Fruit fly (Drosophila melanogaster) whole organism, embryonic: ENCODE results near the gene Ptp4E.

Experiments used
- CG10979 ChIP-seq: fragments of 200-800 bp; sonication (Bioruptor generic); optimal IDR thresholded peaks from 2 replicates; lab custom pipeline; 2018; ENCODE audit warnings: missing biosample characterization, mild to moderate bottlenecking, missing genetic modification characterization, moderate library complexity
- CG11504 ChIP-seq: fragments of 200-800 bp; sonication (Bioruptor generic); optimal IDR thresholded peaks from 3 replicates; lab custom pipeline; 2019; ENCODE audit warnings: missing biosample characterization, mild to moderate bottlenecking, missing genetic modification characterization, moderate library complexity
- CG12391 ChIP-seq: fragments of 200-800 bp; sonication (Bioruptor generic); optimal IDR thresholded peaks from 3 replicates; lab custom pipeline; 2018; ENCODE audit warnings: missing biosample characterization, mild to moderate bottlenecking, missing genetic modification characterization, moderate library complexity
- CG12769 ChIP-seq: fragments of 200-800 bp; sonication (Bioruptor generic); optimal IDR thresholded peaks from 2 replicates; lab custom pipeline; 2019; ENCODE audit warnings: missing biosample characterization, mild to moderate bottlenecking, missing genetic modification characterization, moderate library complexity
- CG14014 ChIP-seq: fragments of 200-800 bp; sonication (Bioruptor generic); IDR thresholded peaks from 2 replicates; pipeline ENCODE4 v1.3.6; 2022; ENCODE audit warnings: missing biosample characterization, missing genetic modification characterization
- CG16863 ChIP-seq: fragments of 200-800 bp; sonication (Bioruptor generic); optimal IDR thresholded peaks from 3 replicates; lab custom pipeline; 2016; ENCODE audit warnings: missing biosample characterization, missing genetic modification characterization
- CG17361 ChIP-seq: fragments of 200-800 bp; sonication (Bioruptor generic); IDR thresholded peaks from 3 replicates; pipeline ENCODE4 v1.3.6; 2022; ENCODE audit warnings: missing biosample characterization, missing genetic modification characterization
- CG30020 ChIP-seq: fragments of 200-800 bp; optimal IDR thresholded peaks from 2 replicates; lab custom pipeline; 2019; ENCODE audit warnings: missing biosample characterization, mild to moderate bottlenecking, missing genetic modification characterization, moderate library complexity
- CG30403 ChIP-seq: fragments of 200-800 bp; sonication (Bioruptor generic); optimal IDR thresholded peaks from 3 replicates; lab custom pipeline; 2016; ENCODE audit warnings: missing biosample characterization, missing genetic modification characterization
- CG34422 ChIP-seq: fragments of 200-800 bp; sonication (Bioruptor generic); IDR thresholded peaks from 3 replicates; pipeline ENCODE4 v1.3.6; 2022; ENCODE audit warnings: missing biosample characterization, missing genetic modification characterization
- CG4707 ChIP-seq: fragments of 200-800 bp; sonication (Bioruptor generic); optimal IDR thresholded peaks from 2 replicates; lab custom pipeline; 2018; ENCODE audit warnings: missing biosample characterization, mild to moderate bottlenecking, missing genetic modification characterization, moderate library complexity
- CG6854 ChIP-seq: fragments of 200-800 bp; sonication (Bioruptor generic); optimal IDR thresholded peaks from 3 replicates; lab custom pipeline; 2017; ENCODE audit warnings: missing biosample characterization, mild to moderate bottlenecking, missing genetic modification characterization
- CG8290 ChIP-seq, 3 experiments: fragments of 200-800 bp; sonication (Bioruptor generic); optimal IDR thresholded peaks; 2 replicates each; lab custom pipeline; 2016 to 2019; ENCODE audit warnings: missing biosample characterization in 3 of 3, missing genetic modification characterization in 3 of 3, mild to moderate bottlenecking in 2 of 3, moderate library complexity in 1 of 3
- E2f2 ChIP-seq: fragments of 200-800 bp; sonication (Bioruptor generic); IDR thresholded peaks from 2 replicates; pipeline ENCODE4 v1.3.6; 2022; ENCODE audit warnings: missing biosample characterization, missing genetic modification characterization
- Fer2 ChIP-seq: fragments of 200-800 bp; sonication (Bioruptor generic); optimal IDR thresholded peaks from 2 replicates; lab custom pipeline; 2018; ENCODE audit warnings: missing biosample characterization, mild to moderate bottlenecking, missing genetic modification characterization, moderate library complexity
- Fer3 ChIP-seq: fragments of 200-800 bp; sonication (Bioruptor generic); optimal IDR thresholded peaks from 2 replicates; lab custom pipeline; 2018; ENCODE audit warnings: missing biosample characterization, mild to moderate bottlenecking, missing genetic modification characterization, moderate library complexity
- GATAe ChIP-seq: fragments of 200-800 bp; sonication (Bioruptor generic); conservative IDR thresholded peaks from 2 replicates; pipeline ENCODE4 v1.3.6; 2022; ENCODE audit warnings: missing biosample characterization, missing genetic modification characterization
- Gsc ChIP-seq: fragments of 200-800 bp; sonication (Bioruptor generic); IDR thresholded peaks from 2 replicates; pipeline ENCODE4 v1.3.6; 2022; ENCODE audit warnings: missing biosample characterization, missing genetic modification characterization
- HHEX ChIP-seq: fragments of 200-800 bp; sonication (Bioruptor generic); optimal IDR thresholded peaks from 3 replicates; lab custom pipeline; 2017; ENCODE audit warnings: missing biosample characterization, mild to moderate bottlenecking, missing genetic modification characterization, missing genetic modification reagents
- MTF-1 ChIP-seq: fragments of 200-800 bp; sonication (Bioruptor generic); optimal IDR thresholded peaks from 2 replicates; lab custom pipeline; 2018; ENCODE audit warnings: missing biosample characterization, mild to moderate bottlenecking, missing genetic modification characterization, borderline replicate concordance
- Mad ChIP-seq: fragments of 200-800 bp; sonication (Bioruptor generic); optimal IDR thresholded peaks from 2 replicates; lab custom pipeline; 2016; ENCODE audit warnings: missing biosample characterization, missing genetic modification characterization
- NC2β ChIP-seq: fragments of 200-800 bp; sonication (Bioruptor generic); optimal IDR thresholded peaks from 2 replicates; lab custom pipeline; 2016; ENCODE audit warnings: missing biosample characterization, missing genetic modification characterization
- Rfx ChIP-seq: fragments of 200-800 bp; sonication (Bioruptor generic); IDR thresholded peaks from 2 replicates; pipeline ENCODE4 v1.3.6; 2022; ENCODE audit warnings: missing biosample characterization, missing genetic modification characterization
- Six4 ChIP-seq: fragments of 200-800 bp; sonication (Bioruptor generic); optimal IDR thresholded peaks from 2 replicates; lab custom pipeline; 2016; ENCODE audit warnings: missing biosample characterization, missing genetic modification characterization
- Ssrp ChIP-seq: fragments of 200-800 bp; sonication (Bioruptor generic); optimal IDR thresholded peaks from 2 replicates; lab custom pipeline; 2018; ENCODE audit warnings: missing biosample characterization, mild to moderate bottlenecking, missing genetic modification characterization, moderate library complexity
- ab ChIP-seq: fragments of 200-800 bp; sonication (Bioruptor generic); optimal IDR thresholded peaks from 2 replicates; lab custom pipeline; 2016; ENCODE audit warnings: missing biosample characterization, missing genetic modification characterization
- bcd ChIP-seq: fragments of 200-800 bp; sonication (Bioruptor generic); optimal IDR thresholded peaks from 2 replicates; lab custom pipeline; 2017; ENCODE audit warnings: missing biosample characterization, mild to moderate bottlenecking, missing genetic modification characterization
- cg ChIP-seq: fragments of 200-800 bp; sonication (Bioruptor generic); optimal IDR thresholded peaks from 3 replicates; lab custom pipeline; 2019; ENCODE audit warnings: missing biosample characterization, mild to moderate bottlenecking, missing genetic modification characterization, moderate library complexity
- danr ChIP-seq: fragments of 200-800 bp; sonication (Bioruptor generic); IDR thresholded peaks from 2 replicates; pipeline ENCODE4 v1.3.6; 2022; ENCODE audit warnings: missing biosample characterization, missing genetic modification characterization
- ftz-f1 ChIP-seq: fragments of 200-800 bp; sonication (Bioruptor generic); optimal IDR thresholded peaks from 2 replicates; lab custom pipeline; 2016; ENCODE audit warnings: missing biosample characterization, missing genetic modification characterization
- her ChIP-seq: fragments of 200-800 bp; sonication (Bioruptor generic); optimal IDR thresholded peaks from 2 replicates; lab custom pipeline; 2016; ENCODE audit warnings: missing biosample characterization, missing genetic modification characterization
- insv ChIP-seq, 2 experiments: fragments of 200-800 bp; sonication (Bioruptor generic); optimal IDR thresholded peaks; 3 replicates each; lab custom pipeline; 2016 to 2018; ENCODE audit warnings: missing biosample characterization in 2 of 2, missing genetic modification characterization in 2 of 2
- nom ChIP-seq: fragments of 200-800 bp; sonication (Bioruptor generic); optimal IDR thresholded peaks from 2 replicates; lab custom pipeline; 2017; ENCODE audit warnings: missing biosample characterization, missing genetic modification characterization, mild to moderate bottlenecking, moderate library complexity, missing genetic modification reagents
- odd ChIP-seq: fragments of 200-800 bp; sonication (Bioruptor generic); optimal IDR thresholded peaks from 2 replicates; lab custom pipeline; 2017; ENCODE audit warnings: missing biosample characterization, mild to moderate bottlenecking, missing genetic modification characterization
- pan ChIP-seq, 4 experiments: fragments of >200 bp in 3 of 4; fragments of 200-800 bp in 1 of 4; sonication (Bioruptor generic) in 1 of 4; optimal IDR thresholded peaks in 3 of 4; IDR thresholded peaks in 1 of 4; 2 replicates each; pipeline versions ENCODE4 v1.3.6 to Lab custom; 2017 to 2022; ENCODE audit warnings: missing biosample characterization in 2 of 4, missing genetic modification characterization in 2 of 4, mixed read lengths in 1 of 4
- pho ChIP-seq: fragments of 200-800 bp; sonication (Bioruptor generic); optimal IDR thresholded peaks from 2 replicates; lab custom pipeline; 2016; ENCODE audit warnings: missing biosample characterization, missing genetic modification characterization
- ranshi ChIP-seq: fragments of 200-800 bp; sonication (Bioruptor generic); IDR thresholded peaks from 2 replicates; pipeline ENCODE4 v1.3.6; 2022; ENCODE audit warnings: missing biosample characterization, missing genetic modification characterization
- salm ChIP-seq: fragments of 200-800 bp; sonication (Bioruptor generic); optimal IDR thresholded peaks from 2 replicates; lab custom pipeline; 2018; ENCODE audit warnings: missing biosample characterization, mild to moderate bottlenecking, missing genetic modification characterization
- schlank ChIP-seq: fragments of 200-800 bp; sonication (Bioruptor generic); optimal IDR thresholded peaks from 2 replicates; lab custom pipeline; 2018; ENCODE audit warnings: missing biosample characterization, mild to moderate bottlenecking, missing genetic modification characterization
- sens-2 ChIP-seq: fragments of 200-800 bp; sonication (Bioruptor generic); IDR thresholded peaks from 2 replicates; pipeline ENCODE4 v1.3.6; 2022; ENCODE audit warnings: missing biosample characterization, missing genetic modification characterization
- sr ChIP-seq: fragments of 200-800 bp; sonication (Bioruptor generic); IDR thresholded peaks from 3 replicates; pipeline ENCODE4 v1.3.6; 2022; ENCODE audit warnings: missing biosample characterization, missing genetic modification characterization
- tio ChIP-seq: fragments of 200-800 bp; sonication (Bioruptor generic); optimal IDR thresholded peaks from 2 replicates; lab custom pipeline; 2017; ENCODE audit warnings: missing biosample characterization, missing genetic modification characterization, inconsistent platforms
- unc-4 ChIP-seq: fragments of 200-800 bp; sonication (Bioruptor generic); IDR thresholded peaks from 2 replicates; pipeline ENCODE4 v1.3.6; 2022; ENCODE audit warnings: missing biosample characterization, missing genetic modification characterization; ENCODE audit not compliant: partially characterized antibody
- unpg ChIP-seq: fragments of 200-800 bp; sonication (Bioruptor generic); optimal IDR thresholded peaks from 3 replicates; lab custom pipeline; 2018; ENCODE audit warnings: missing biosample characterization, mild to moderate bottlenecking, missing genetic modification characterization, moderate library complexity
- vnd ChIP-seq: fragments of 200-800 bp; sonication (Bioruptor generic); IDR thresholded peaks from 3 replicates; pipeline ENCODE4 v1.3.6; 2022; ENCODE audit warnings: missing biosample characterization, missing genetic modification characterization; ENCODE audit not compliant: partially characterized antibody
- wdn ChIP-seq: fragments of 200-800 bp; sonication (Bioruptor generic); IDR thresholded peaks from 2 replicates; pipeline ENCODE4 v1.3.6; 2022; ENCODE audit warnings: missing biosample characterization, missing genetic modification characterization
- zen2 ChIP-seq: fragments of 200-800 bp; sonication (Bioruptor generic); IDR thresholded peaks from 3 replicates; pipeline ENCODE4 v1.3.6; 2022; ENCODE audit warnings: missing biosample characterization, missing genetic modification characterization; ENCODE audit not compliant: partially characterized antibody

Gene Ptp4E

DNA sequence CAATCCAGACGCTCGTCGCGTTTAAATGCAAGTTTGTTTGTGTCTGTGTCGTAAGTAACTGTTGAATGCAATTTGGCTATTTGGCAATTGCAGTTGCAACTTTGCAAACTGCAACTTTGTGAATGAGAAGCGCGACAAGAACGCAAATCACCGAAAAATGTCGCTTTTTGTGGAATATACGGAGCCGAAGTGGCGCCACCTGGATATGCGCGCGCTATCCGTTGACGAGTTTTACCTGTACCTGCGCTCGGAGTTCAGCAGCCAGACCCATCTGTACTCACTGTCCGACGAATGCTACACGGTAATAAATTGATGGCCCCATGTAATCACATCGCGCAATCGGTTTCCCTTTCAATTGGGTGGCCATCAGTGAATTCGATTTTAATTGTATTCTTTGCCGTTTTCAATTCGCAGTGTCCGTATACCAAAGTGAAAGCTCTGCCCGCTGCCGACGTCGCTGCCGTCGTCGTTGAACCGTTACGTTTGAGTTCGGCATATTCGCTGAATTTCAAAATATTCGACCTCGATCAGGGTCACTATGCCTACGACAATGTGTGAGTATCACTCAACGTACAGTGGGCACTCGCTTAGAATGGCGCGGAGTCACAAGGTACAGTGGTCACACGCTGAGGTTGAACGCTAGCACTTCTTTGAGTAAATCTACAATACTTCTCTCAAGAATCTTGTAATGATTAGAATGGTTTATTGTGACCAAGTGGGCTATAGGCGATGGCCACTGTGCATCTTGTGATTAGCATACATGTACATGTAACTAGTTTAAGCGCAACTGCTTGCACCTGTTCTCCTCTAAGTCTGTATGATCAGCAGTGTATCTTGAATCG, 19.7 kb upstream of the Ptp4E start (continued):
- TF ChIP-seq sens-2 (GFP tag; lab: Robert Waterston, UW) = peak; percentile 67; the same call in 1 of the 2 replicates
- peak; percentile 61 for TF ChIP-seq schlank (tag; lab: Kevin White, UChicago)
- TF ChIP-seq Gsc (GFP tag; lab: Robert Waterston, UW) = peak; percentile 74
- TF ChIP-seq CG14014 (GFP tag; lab: Robert Waterston, UW) = peak; percentile 93
- peak; percentile 87 for TF ChIP-seq unpg (GFP tag; lab: Kevin White, UChicago)
- TF ChIP-seq GATAe (GFP tag; lab: Robert Waterston, UW) = peak; percentile 34; the same call in 1 of the 2 replicates
- TF ChIP-seq ab (GFP tag; lab: Kevin White, UChicago) = peak; percentile 89
- peak; percentile 72 for TF ChIP-seq Ssrp (tag; lab: Kevin White, UChicago)
- peak; percentile 81 for TF ChIP-seq wdn (GFP tag; lab: Robert Waterston, UW)
- peak; percentile 83 for TF ChIP-seq bcd (GFP tag; lab: Kevin White, UChicago)
- peak; percentile 81 for TF ChIP-seq CG30403
- peak; percentile 85 for TF ChIP-seq CG11504
- no peak for TF ChIP-seq pan (optimal IDR thresholded peaks at IDR 0.05; lab: Kevin White, UChicago)
- peak in 1 of 2 experiments; percentile 92 for TF ChIP-seq pan (GFP tag; optimal IDR thresholded peaks at IDR 0.05 in 1 of 2, IDR thresholded peaks at IDR 0.05 in 1 of 2)
- TF ChIP-seq MTF-1 (GFP tag; lab: Kevin White, UChicago) = peak; percentile 56
- TF ChIP-seq unc-4 (GFP tag; lab: Robert Waterston, UW) = no peak
- peak; percentile 57 for TF ChIP-seq CG8290 (GFP tag; optimal IDR thresholded peaks at IDR 0.05; lab: Kevin White, UChicago)
- peak in 1 of 2 experiments; percentile 98 for TF ChIP-seq CG8290 (tag; optimal IDR thresholded peaks at IDR 0.05; lab: Kevin White, UChicago)
- peak; percentile 91 for TF ChIP-seq ranshi (GFP tag; lab: Robert Waterston, UW)
- peak; percentile 73 for TF ChIP-seq CG17361 (GFP tag; lab: Robert Waterston, UW)
- TF ChIP-seq Fer3 (tag; lab: Kevin White, UChicago) = peak; percentile 83
- TF ChIP-seq odd = peak; percentile 49
- TF ChIP-seq tio = no peak
- TF ChIP-seq salm (tag; lab: Kevin White, UChicago) = peak; percentile 58
- TF ChIP-seq CG34422 (GFP tag; lab: Robert Waterston, UW) = peak; percentile 87
- TF ChIP-seq her (GFP tag; lab: Kevin White, UChicago) = peak; percentile 88
- no peak for TF ChIP-seq CG30020
- peak; percentile 97 for TF ChIP-seq Rfx (GFP tag; lab: Robert Waterston, UW)
- TF ChIP-seq CG12391 (tag; lab: Kevin White, UChicago) = peak; percentile 71
- TF ChIP-seq danr (GFP tag; lab: Robert Waterston, UW) = peak; percentile 82
- no peak for TF ChIP-seq zen2 (GFP tag; lab: Robert Waterston, UW)
- TF ChIP-seq NC2β = peak; percentile 53
- TF ChIP-seq vnd (GFP tag; lab: Robert Waterston, UW) = no peak
- peak; percentile 53 for TF ChIP-seq CG4707 (GFP tag; lab: Kevin White, UChicago)
- TF ChIP-seq pho = peak; percentile 67
- no peak for TF ChIP-seq insv (GFP tag; optimal IDR thresholded peaks at IDR 0.05; lab: Kevin White, UChicago)
- no peak for TF ChIP-seq CG6854 (GFP tag; lab: Kevin White, UChicago)
- TF ChIP-seq CG10979 (tag; lab: Kevin White, UChicago) = peak; percentile 58
- no peak for TF ChIP-seq cg (GFP tag; lab: Kevin White, UChicago)
- TF ChIP-seq CG12769 (tag; lab: Kevin White, UChicago) = peak; percentile 95
- peak; percentile 66 for TF ChIP-seq ftz-f1 (GFP tag; lab: Kevin White, UChicago)
- TF ChIP-seq E2f2 = peak; percentile 60
- peak; percentile 8 for TF ChIP-seq nom (GFP tag; lab: Kevin White, UChicago)
- peak; percentile 87 for TF ChIP-seq sr
- TF ChIP-seq HHEX = peak; percentile 81
- peak; percentile 77 for TF ChIP-seq CG16863 (GFP tag; lab: Kevin White, UChicago)
- peak; percentile 73 for TF ChIP-seq Mad (GFP tag; lab: Kevin White, UChicago)
- TF ChIP-seq Fer2 (tag; lab: Kevin White, UChicago) = peak; percentile 52
- TF ChIP-seq Six4 (GFP tag; lab: Kevin White, UChicago) = peak; percentile 48
